Fruit fly (Drosophila melanogaster) whole organism, embryonic: Measurements from ENCODE around the gene CG14125.

ENCODE experiments used
- B-H1 ChIP-seq: fragments of 200-800 bp; sonication (Bioruptor generic); IDR thresholded peaks from 3 replicates; pipeline ENCODE4 v1.3.6; 2022; ENCODE audit warnings: missing biosample characterization, missing genetic modification characterization
- B-H2 ChIP-seq: fragments of 200-800 bp; sonication (Bioruptor generic); optimal IDR thresholded peaks from 2 replicates; lab custom pipeline; 2018; ENCODE audit warnings: missing biosample characterization, mild to moderate bottlenecking, missing genetic modification characterization
- CG15011 ChIP-seq: fragments of 200-800 bp; sonication (Bioruptor generic); optimal IDR thresholded peaks from 3 replicates; lab custom pipeline; 2018; ENCODE audit warnings: missing biosample characterization, mild to moderate bottlenecking, missing genetic modification characterization
- CG15514 ChIP-seq: fragments of 200-800 bp; sonication (Bioruptor generic); optimal IDR thresholded peaks from 3 replicates; lab custom pipeline; 2017; ENCODE audit warnings: missing biosample characterization, missing genetic modification characterization, mild to moderate bottlenecking, moderate library complexity, missing genetic modification reagents
- CG15696 ChIP-seq: fragments of 200-800 bp; sonication (Bioruptor generic); optimal IDR thresholded peaks from 2 replicates; lab custom pipeline; 2019; ENCODE audit warnings: missing biosample characterization, mild to moderate bottlenecking, missing genetic modification characterization, moderate library complexity
- CG1603 ChIP-seq: fragments of 200-800 bp; sonication (Bioruptor generic); optimal IDR thresholded peaks from 2 replicates; lab custom pipeline; 2019; ENCODE audit warnings: missing biosample characterization, mild to moderate bottlenecking, missing genetic modification characterization, moderate library complexity
- CG1647 ChIP-seq: fragments of 200-800 bp; sonication (Bioruptor generic); optimal IDR thresholded peaks from 3 replicates; lab custom pipeline; 2016; ENCODE audit warnings: missing biosample characterization, missing genetic modification characterization
- CG17359 ChIP-seq: fragments of 200-800 bp; sonication (Bioruptor generic); optimal IDR thresholded peaks from 3 replicates; lab custom pipeline; 2018; ENCODE audit warnings: missing biosample characterization, mild to moderate bottlenecking, missing genetic modification characterization, moderate library complexity
- CG6654 ChIP-seq: fragments of 200-800 bp; sonication (Bioruptor generic); optimal IDR thresholded peaks from 2 replicates; lab custom pipeline; 2017; ENCODE audit warnings: missing biosample characterization, mild to moderate bottlenecking, missing genetic modification characterization
- CG6689 ChIP-seq: fragments of 200-800 bp; sonication (Bioruptor generic); IDR thresholded peaks from 2 replicates; pipeline ENCODE4 v1.3.6; 2022; ENCODE audit warnings: missing biosample characterization, missing genetic modification characterization
- CG6813 ChIP-seq: fragments of 200-800 bp; sonication (Bioruptor generic); optimal IDR thresholded peaks from 2 replicates; lab custom pipeline; 2017; ENCODE audit warnings: missing biosample characterization, missing genetic modification characterization, mild to moderate bottlenecking, moderate library complexity, missing genetic modification reagents
- CG7357 ChIP-seq: fragments of 200-800 bp; sonication (Bioruptor generic); IDR thresholded peaks from 3 replicates; pipeline ENCODE4 v1.3.6; 2022; ENCODE audit warnings: missing biosample characterization, missing genetic modification characterization
- CG8388 ChIP-seq: fragments of 200-800 bp; sonication (Bioruptor generic); optimal IDR thresholded peaks from 2 replicates; lab custom pipeline; 2019; ENCODE audit warnings: missing biosample characterization, mild to moderate bottlenecking, missing genetic modification characterization, moderate library complexity
- CG8924 ChIP-seq: fragments of 200-800 bp; optimal IDR thresholded peaks from 3 replicates; lab custom pipeline; 2019; ENCODE audit warnings: missing biosample characterization, mild to moderate bottlenecking, missing genetic modification characterization, moderate library complexity
- CTCF ChIP-seq: fragments of 200-800 bp; sonication (Bioruptor generic); optimal IDR thresholded peaks from 2 replicates; lab custom pipeline; 2017; ENCODE audit warnings: missing biosample characterization, mild to moderate bottlenecking, missing genetic modification characterization, moderate library complexity
- CoRest ChIP-seq: fragments of 200-800 bp; sonication (Bioruptor generic); optimal IDR thresholded peaks from 3 replicates; lab custom pipeline; 2018; ENCODE audit warnings: missing biosample characterization, mild to moderate bottlenecking, missing genetic modification characterization, moderate library complexity
- Eip74EF ChIP-seq, 2 experiments: fragments of 200-800 bp in 1 of 2; fragments of >200 bp in 1 of 2; sonication (Bioruptor generic) in 1 of 2; optimal IDR thresholded peaks; 2 replicates each; lab custom pipeline; 2017 to 2019; ENCODE audit warnings: missing biosample characterization in 2 of 2, missing genetic modification characterization in 2 of 2, mild to moderate bottlenecking in 1 of 2, moderate library complexity in 1 of 2
- Fer1 ChIP-seq: fragments of 200-800 bp; sonication (Bioruptor generic); optimal IDR thresholded peaks from 2 replicates; lab custom pipeline; 2017; ENCODE audit warnings: missing biosample characterization, mild to moderate bottlenecking, missing genetic modification characterization
- Fer3 ChIP-seq: fragments of 200-800 bp; sonication (Bioruptor generic); optimal IDR thresholded peaks from 2 replicates; lab custom pipeline; 2018; ENCODE audit warnings: missing biosample characterization, mild to moderate bottlenecking, missing genetic modification characterization, moderate library complexity
- GATAe ChIP-seq: fragments of 200-800 bp; sonication (Bioruptor generic); conservative IDR thresholded peaks from 2 replicates; pipeline ENCODE4 v1.3.6; 2022; ENCODE audit warnings: missing biosample characterization, missing genetic modification characterization
- HLHmδ ChIP-seq: fragments of 200-800 bp; sonication (Bioruptor generic); optimal IDR thresholded peaks from 2 replicates; lab custom pipeline; 2018; ENCODE audit warnings: missing biosample characterization, mild to moderate bottlenecking, missing genetic modification characterization, moderate library complexity
- Hey ChIP-seq: fragments of 200-800 bp; sonication (Bioruptor generic); optimal IDR thresholded peaks from 3 replicates; lab custom pipeline; 2018; ENCODE audit warnings: missing biosample characterization, mild to moderate bottlenecking, missing genetic modification characterization
- Lim3 ChIP-seq: fragments of 200-800 bp; sonication (Bioruptor generic); IDR thresholded peaks from 2 replicates; pipeline ENCODE4 v1.3.6; 2022; ENCODE audit warnings: missing biosample characterization, missing genetic modification characterization
- Mad ChIP-seq: fragments of 200-800 bp; sonication (Bioruptor generic); optimal IDR thresholded peaks from 2 replicates; lab custom pipeline; 2016; ENCODE audit warnings: missing biosample characterization, missing genetic modification characterization
- Med ChIP-seq: fragments of 200-800 bp; sonication (Bioruptor generic); peaks from one replicate; lab custom pipeline; 2016; ENCODE audit warnings: missing biosample characterization, missing genetic modification characterization, mild to moderate bottlenecking, inconsistent platforms, moderate library complexity
- Side ChIP-seq: fragments of 200-800 bp; sonication (Bioruptor generic); optimal IDR thresholded peaks from 2 replicates; lab custom pipeline; 2016; ENCODE audit warnings: missing biosample characterization, missing genetic modification characterization
- Six4 ChIP-seq: fragments of 200-800 bp; sonication (Bioruptor generic); optimal IDR thresholded peaks from 2 replicates; lab custom pipeline; 2016; ENCODE audit warnings: missing biosample characterization, missing genetic modification characterization
- YL-1 ChIP-seq: fragments of 200-800 bp; sonication (Bioruptor generic); optimal IDR thresholded peaks from 3 replicates; lab custom pipeline; 2017; ENCODE audit warnings: missing biosample characterization, mild to moderate bottlenecking, missing genetic modification characterization
- az2 ChIP-seq: fragments of 200-800 bp; sonication (Bioruptor generic); optimal IDR thresholded peaks from 3 replicates; lab custom pipeline; 2016; ENCODE audit warnings: missing biosample characterization, missing genetic modification characterization
- chif ChIP-seq, 2 experiments: fragments of 200-800 bp; sonication (Bioruptor generic); optimal IDR thresholded peaks; 3 replicates each; lab custom pipeline; 2016; ENCODE audit warnings: missing biosample characterization in 2 of 2, missing genetic modification characterization in 2 of 2
- da ChIP-seq: fragments of 200-800 bp; sonication (Bioruptor generic); optimal IDR thresholded peaks from 2 replicates; lab custom pipeline; 2016; ENCODE audit warnings: missing biosample characterization, missing genetic modification characterization
- dan ChIP-seq: fragments of 200-800 bp; sonication (Bioruptor generic); IDR thresholded peaks from 2 replicates; pipeline ENCODE4 v1.3.6; 2022; ENCODE audit warnings: missing biosample characterization, missing genetic modification characterization
- dimm ChIP-seq: fragments of 200-800 bp; sonication (Bioruptor generic); IDR thresholded peaks from 2 replicates; pipeline ENCODE4 v1.3.6; 2022; ENCODE audit warnings: missing biosample characterization, missing genetic modification characterization
- hth ChIP-seq: fragments of >200 bp; optimal IDR thresholded peaks from 2 replicates; lab custom pipeline; 2017; ENCODE audit warnings: inconsistent platforms
- knrl ChIP-seq: fragments of 200-800 bp; sonication (Bioruptor generic); IDR thresholded peaks from 3 replicates; pipeline ENCODE4 v1.3.6; 2022; ENCODE audit warnings: missing biosample characterization, missing genetic modification characterization; ENCODE audit not compliant: partially characterized antibody
- maf-S ChIP-seq: fragments of 200-800 bp; sonication (Bioruptor generic); optimal IDR thresholded peaks from 2 replicates; lab custom pipeline; 2016; ENCODE audit warnings: missing biosample characterization, missing genetic modification characterization
- mirr ChIP-seq: fragments of 200-800 bp; sonication (Bioruptor generic); optimal IDR thresholded peaks from 3 replicates; lab custom pipeline; 2018; ENCODE audit warnings: missing biosample characterization, mild to moderate bottlenecking, missing genetic modification characterization
- pb ChIP-seq: fragments of 200-800 bp; sonication (Bioruptor generic); optimal IDR thresholded peaks from 3 replicates; lab custom pipeline; 2016; ENCODE audit warnings: missing biosample characterization, missing genetic modification characterization
- ranshi ChIP-seq: fragments of 200-800 bp; sonication (Bioruptor generic); IDR thresholded peaks from 2 replicates; pipeline ENCODE4 v1.3.6; 2022; ENCODE audit warnings: missing biosample characterization, missing genetic modification characterization
- scrt ChIP-seq: fragments of 200-800 bp; sonication (Bioruptor generic); optimal IDR thresholded peaks from 2 replicates; lab custom pipeline; 2018; ENCODE audit warnings: missing biosample characterization, mild to moderate bottlenecking, missing genetic modification characterization, moderate library complexity
- shn ChIP-seq: fragments of 200-800 bp; sonication (Bioruptor generic); optimal IDR thresholded peaks from 3 replicates; lab custom pipeline; 2016; ENCODE audit warnings: missing biosample characterization, missing genetic modification characterization
- stwl ChIP-seq: fragments of 200-800 bp; sonication (Bioruptor generic); optimal IDR thresholded peaks from 3 replicates; lab custom pipeline; 2018; ENCODE audit warnings: missing biosample characterization, mild to moderate bottlenecking, missing genetic modification characterization, moderate library complexity
- trem ChIP-seq: fragments of 200-800 bp; optimal IDR thresholded peaks from 3 replicates; lab custom pipeline; 2019; ENCODE audit warnings: missing biosample characterization, mild to moderate bottlenecking, missing genetic modification characterization, moderate library complexity
- tup ChIP-seq: fragments of 200-800 bp; sonication (Bioruptor generic); optimal IDR thresholded peaks from 2 replicates; lab custom pipeline; 2016; ENCODE audit warnings: missing biosample characterization, mild to moderate bottlenecking, missing genetic modification characterization, moderate library complexity
- unc-4 ChIP-seq: fragments of 200-800 bp; sonication (Bioruptor generic); IDR thresholded peaks from 2 replicates; pipeline ENCODE4 v1.3.6; 2022; ENCODE audit warnings: missing biosample characterization, missing genetic modification characterization; ENCODE audit not compliant: partially characterized antibody
- unpg ChIP-seq: fragments of 200-800 bp; sonication (Bioruptor generic); optimal IDR thresholded peaks from 3 replicates; lab custom pipeline; 2018; ENCODE audit warnings: missing biosample characterization, mild to moderate bottlenecking, missing genetic modification characterization, moderate library complexity
- wdn ChIP-seq: fragments of 200-800 bp; sonication (Bioruptor generic); IDR thresholded peaks from 2 replicates; pipeline ENCODE4 v1.3.6; 2022; ENCODE audit warnings: missing biosample characterization, missing genetic modification characterization
- wek ChIP-seq: fragments of 200-800 bp; sonication (Bioruptor generic); optimal IDR thresholded peaks from 3 replicates; lab custom pipeline; 2018; ENCODE audit warnings: missing biosample characterization, mild to moderate bottlenecking, missing genetic modification characterization, moderate library complexity
- zen2 ChIP-seq: fragments of 200-800 bp; sonication (Bioruptor generic); IDR thresholded peaks from 3 replicates; pipeline ENCODE4 v1.3.6; 2022; ENCODE audit warnings: missing biosample characterization, missing genetic modification characterization; ENCODE audit not compliant: partially characterized antibody

Gene CG14125

DNA sequence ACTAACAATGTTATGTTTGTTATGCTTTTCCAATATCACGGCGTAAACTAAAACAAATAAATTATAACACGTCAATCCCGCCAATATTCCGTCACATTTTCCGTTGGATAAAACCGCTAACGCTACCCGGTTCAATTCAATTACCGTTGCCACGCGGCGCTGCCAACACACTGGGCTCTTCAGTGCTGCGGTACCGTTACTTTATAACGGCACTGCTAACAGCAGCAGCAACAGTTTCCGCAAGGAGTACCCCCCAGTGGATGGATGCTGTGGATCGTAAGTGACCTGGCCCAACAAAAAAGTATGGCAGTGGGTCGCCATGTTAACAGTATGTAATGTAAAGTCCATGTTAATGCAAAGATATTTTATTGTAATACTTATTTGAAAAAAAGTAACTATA is 36.0 kb upstream of the CG14125 start, which contains the start of gene CG44837:
TSS of gene CG44837 (minus strand) at position 157 of the 400 bp plus-strand sequence.
- TF ChIP-seq trem (tag; lab: Kevin White, UChicago) (peak; percentile 8), tup (GFP tag; lab: Kevin White, UChicago) (no peak), CG6654 (no peak), Med (GFP tag; lab: Kevin White, UChicago) (peak; percentile 7), CoRest (tag; lab: Kevin White, UChicago) (no peak), B-H2 (GFP tag; lab: Kevin White, UChicago) (no peak), pb (GFP tag; lab: Kevin White, UChicago) (no peak), shn (no peak), dimm (GFP tag; lab: Robert Waterston, UW) (no peak), CG7357 (no peak), scrt (GFP tag; lab: Kevin White, UChicago) (peak; percentile 84), chif (GFP tag; optimal IDR thresholded peaks at IDR 0.05; lab: Kevin White, UChicago) (no peak), maf-S (GFP tag; lab: Kevin White, UChicago) (no peak), wdn (GFP tag; lab: Robert Waterston, UW) (no peak), Side (GFP tag; lab: Kevin White, UChicago) (no peak), HLHmδ (GFP tag; lab: Kevin White, UChicago) (no peak), Fer1 (GFP tag; lab: Kevin White, UChicago) (no peak), Six4 (GFP tag; lab: Kevin White, UChicago) (no peak), ranshi (no peak), CG8924 (tag; lab: Kevin White, UChicago) (no peak), dan (GFP tag; lab: Robert Waterston, UW) (no peak), Eip74EF (GFP tag; optimal IDR thresholded peaks at IDR 0.05; lab: Kevin White, UChicago) (no peak), stwl (tag; lab: Kevin White, UChicago) (peak; percentile 32), B-H1 (no peak)

DNA sequence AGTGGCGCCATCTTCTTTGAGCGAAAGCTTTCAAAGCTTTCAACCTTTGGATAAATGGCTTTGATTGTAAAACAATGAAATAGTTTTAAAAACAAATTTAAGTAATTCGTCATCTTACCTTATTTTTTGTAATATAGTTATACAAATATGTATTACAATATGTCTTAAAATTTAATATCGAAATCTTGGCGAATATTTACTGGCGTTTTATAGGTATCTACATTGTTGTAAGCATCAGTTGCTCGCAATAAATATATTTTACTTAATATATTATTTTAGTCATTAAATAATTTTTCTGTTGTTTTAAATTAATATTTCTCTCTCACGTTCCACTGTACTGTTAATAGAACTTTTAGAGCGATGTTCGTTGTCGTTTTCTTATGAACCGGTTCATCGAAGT is 33.1 kb upstream of the CG14125 start, which contains the start of gene Rpt4R:
TSS of gene Rpt4R (plus strand) at position 301 of the 400 bp plus-strand sequence.
- no peak for TF ChIP-seq Mad (GFP tag; lab: Kevin White, UChicago)
- no peak for TF ChIP-seq az2 (GFP tag; lab: Kevin White, UChicago)
- TF ChIP-seq knrl (GFP tag; lab: Robert Waterston, UW), result no peak
- no peak for TF ChIP-seq CG1647 (GFP tag; lab: Kevin White, UChicago)
- TF ChIP-seq CG15514 (GFP tag; lab: Kevin White, UChicago), result peak; percentile 17
- peak; percentile 75 for TF ChIP-seq CTCF (GFP tag; lab: Kevin White, UChicago)
- TF ChIP-seq unc-4, result no peak
- TF ChIP-seq CG6689 (GFP tag; lab: Robert Waterston, UW), result no peak
- TF ChIP-seq CG15696, result no peak
- no peak for TF ChIP-seq YL-1 (GFP tag; lab: Kevin White, UChicago)
- no peak for TF ChIP-seq zen2 (GFP tag; lab: Robert Waterston, UW)
- TF ChIP-seq da, result no peak

DNA sequence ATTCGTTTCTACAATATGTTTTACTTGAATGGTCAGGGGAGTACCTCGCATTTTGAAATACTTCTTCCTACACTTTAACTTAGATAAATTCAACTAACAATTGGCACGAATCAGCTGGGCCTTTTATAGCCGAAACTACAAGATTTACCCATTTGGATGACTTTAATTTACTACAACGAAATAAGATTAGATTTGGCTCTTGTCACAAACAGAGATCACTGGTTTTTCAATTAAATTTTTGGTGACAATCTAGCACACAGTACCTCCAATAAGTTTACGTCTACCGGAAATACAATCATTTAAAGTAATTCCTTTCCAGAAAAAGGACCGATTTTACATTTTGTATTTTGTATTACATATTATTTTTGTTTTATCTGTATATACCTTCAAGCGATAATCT is 30.0 kb upstream of the CG14125 start, which contains the start of gene CG5883:
TSS of gene CG5883 (minus strand) at position 101 of the 400 bp plus-strand sequence.
- TF ChIP-seq CG8388, result peak; percentile 6
- TF ChIP-seq CG6654, result no peak

DNA sequence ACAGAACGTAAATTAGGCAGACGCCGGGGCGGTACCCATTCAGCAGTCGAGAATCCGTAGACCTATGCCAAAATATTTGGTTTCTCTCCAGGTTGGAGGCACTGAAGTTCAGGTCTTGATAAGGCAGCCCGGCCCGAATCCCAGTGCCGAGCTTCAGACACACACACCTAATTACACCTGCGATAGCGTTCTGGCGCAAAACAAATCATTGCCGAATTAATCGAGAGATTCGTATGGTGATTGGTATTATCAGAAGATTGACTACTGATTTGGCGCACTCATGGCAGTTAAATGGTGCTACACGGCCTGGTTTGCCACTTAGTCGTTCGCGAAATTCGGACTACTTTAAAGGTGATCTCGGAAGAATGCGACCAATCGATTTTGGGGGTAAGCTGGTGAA is 27.3 kb upstream of the CG14125 start, which contains the start of gene CG7252:
TSS of gene CG7252 (plus strand) at position 319 of the 400 bp plus-strand sequence.
- no peak for TF ChIP-seq wek (GFP tag; lab: Kevin White, UChicago)
- no peak for TF ChIP-seq CG15011
- TF ChIP-seq Hey (tag; lab: Kevin White, UChicago), result peak; percentile 87
- TF ChIP-seq Fer3, result no peak
- no peak for TF ChIP-seq unpg (GFP tag; lab: Kevin White, UChicago)
- TF ChIP-seq CG6813 (GFP tag; lab: Kevin White, UChicago), result no peak
- no peak for TF ChIP-seq Lim3
- TF ChIP-seq CG1603 (tag; lab: Kevin White, UChicago), result no peak
- peak; percentile 46; the same call in 1 of the 2 replicates for TF ChIP-seq GATAe (GFP tag; lab: Robert Waterston, UW)
- peak; percentile 54 for TF ChIP-seq mirr (GFP tag; lab: Kevin White, UChicago)
- no peak for TF ChIP-seq CG17359 (tag; lab: Kevin White, UChicago)
- TF ChIP-seq hth, result no peak
